Fruit fly (Drosophila melanogaster): ENCODE measurements around the gene GCC88.

GCC88 gene

DNA sequence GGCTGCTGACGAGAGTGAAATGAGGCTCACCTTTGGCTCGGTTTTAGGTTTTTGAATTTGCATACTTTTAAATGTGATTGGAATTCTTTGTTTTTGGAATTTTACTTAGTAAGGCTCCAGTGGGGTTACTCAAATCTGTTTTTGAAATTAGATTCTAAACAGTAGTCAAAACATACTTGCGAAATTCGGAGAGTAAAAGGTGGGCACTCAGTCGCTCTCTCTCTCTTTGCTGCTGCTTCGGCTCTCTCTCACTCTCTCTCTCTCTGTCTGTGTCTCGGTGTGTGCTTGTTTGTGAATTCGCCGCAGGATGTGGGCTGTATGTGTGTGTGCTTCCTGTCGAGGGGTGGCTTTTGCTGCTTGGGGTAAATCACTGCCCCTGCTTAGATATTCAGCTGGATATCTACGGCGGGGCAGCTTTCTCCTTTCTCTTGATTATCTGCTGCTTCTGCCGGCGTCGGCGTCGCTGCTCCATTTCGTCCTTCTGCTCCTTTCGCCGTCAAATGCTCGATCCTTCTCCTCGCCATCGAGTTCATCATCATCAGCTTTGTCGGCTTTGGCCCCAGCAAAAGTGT is 24.1 kb upstream of the GCC88 start:
- peak; percentile 24 for TF ChIP-seq Dif (GFP tag; optimal IDR thresholded peaks at IDR 0.05; ENCODE audit: partially characterized antibody)
- no peak for TF ChIP-seq sage (GFP tag; optimal IDR thresholded peaks at IDR 0.05)

DNA sequence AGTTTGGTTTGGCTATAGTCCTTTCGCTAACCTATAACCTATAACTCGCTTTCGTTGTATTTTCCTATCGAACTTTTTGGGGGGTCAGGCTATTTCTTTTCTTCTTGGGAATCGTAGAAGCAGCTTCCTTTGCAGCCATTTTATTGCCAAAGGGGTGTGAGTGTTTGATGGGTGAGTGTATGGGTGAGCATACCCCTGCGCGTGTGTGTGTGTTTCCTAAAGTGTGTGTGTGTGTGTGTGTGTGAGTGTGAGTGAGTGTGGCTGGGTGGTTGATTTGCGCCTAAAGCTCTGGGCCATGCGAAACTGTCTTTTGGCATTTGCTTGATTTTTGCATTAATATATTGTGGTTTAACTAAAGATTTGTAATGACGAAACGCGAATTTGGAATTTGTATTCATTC is 23.4 kb upstream of the GCC88 start:
- TF ChIP-seq Abd-B (GFP tag; optimal IDR thresholded peaks at IDR 0.05) (no peak), Dfd (GFP tag; optimal IDR thresholded peaks at IDR 0.05) (peak; percentile 66)

DNA sequence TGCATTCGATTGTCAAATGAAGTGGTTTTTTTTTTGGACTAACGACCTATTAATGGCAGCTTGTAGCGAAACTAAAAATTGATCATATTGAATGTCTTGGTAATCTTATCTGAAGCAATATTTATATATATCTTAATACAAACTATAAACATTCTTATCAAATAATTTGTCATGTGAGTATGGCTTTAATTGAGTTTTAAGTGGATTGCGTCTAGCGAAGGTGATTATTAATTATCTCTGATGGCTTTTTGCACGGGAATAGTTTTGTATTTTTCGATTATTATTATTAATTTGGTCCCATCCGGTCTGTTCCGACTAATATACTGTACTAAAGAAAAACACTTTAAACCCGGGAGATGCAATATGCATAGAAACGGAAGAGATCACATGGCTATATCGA is 16.5 kb upstream of the GCC88 start:
- TF ChIP-seq CrebA (GFP tag; optimal IDR thresholded peaks at IDR 0.05; ENCODE audit: borderline replicate concordance) (no peak), woc (GFP tag; optimal IDR thresholded peaks at IDR 0.05) (no peak), Jra (GFP tag; optimal IDR thresholded peaks at IDR 0.05) (no peak), CG32264 (GFP tag; optimal IDR thresholded peaks at IDR 0.05) (no peak), psq (GFP tag; optimal IDR thresholded peaks at IDR 0.05) (no peak), Dif (GFP tag; optimal IDR thresholded peaks at IDR 0.05; ENCODE audit: partially characterized antibody) (no peak), Hr78 (GFP tag; optimal IDR thresholded peaks at IDR 0.05) (no peak)

DNA sequence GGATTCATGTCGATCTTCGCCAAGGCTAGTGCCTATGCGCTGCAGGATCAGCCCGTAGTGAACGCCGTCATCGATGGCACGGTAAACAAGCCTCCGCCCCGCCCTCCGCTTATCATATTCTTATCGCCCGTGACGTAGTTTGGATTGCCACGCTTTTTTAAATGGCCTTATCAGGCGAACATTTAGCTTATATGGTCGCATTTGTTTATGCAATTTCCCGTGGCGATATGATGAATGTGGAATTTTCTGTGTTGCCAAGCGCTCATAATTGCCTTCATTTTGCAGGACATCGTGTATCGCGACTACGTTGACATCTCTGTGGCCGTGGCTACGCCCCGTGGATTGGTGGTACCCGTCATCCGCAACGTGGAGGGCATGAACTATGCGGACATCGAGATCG is 15.4 kb upstream of the GCC88 start:
- TF ChIP-seq br (GFP tag; optimal IDR thresholded peaks at IDR 0.05) = no peak
- TF ChIP-seq HLH106 (tag; optimal IDR thresholded peaks at IDR 0.05) = no peak
- TF ChIP-seq dl (GFP tag; optimal IDR thresholded peaks at IDR 0.05; ENCODE audit: insufficient read depth in 1 of 2, partially characterized antibody in 2 of 2) = no peak
- no peak for TF ChIP-seq jim (GFP tag; optimal IDR thresholded peaks at IDR 0.05)
- TF ChIP-seq foxo (GFP tag; optimal IDR thresholded peaks at IDR 0.05) = no peak
- TF ChIP-seq sv (GFP tag; optimal IDR thresholded peaks at IDR 0.05) = no peak
- no peak for TF ChIP-seq h (GFP tag; optimal IDR thresholded peaks at IDR 0.05)
- no peak for TF ChIP-seq rgr (GFP tag; optimal IDR thresholded peaks at IDR 0.05)
- TF ChIP-seq GATAd (GFP tag; optimal IDR thresholded peaks at IDR 0.05) = no peak
- TF ChIP-seq brk (GFP tag; optimal IDR thresholded peaks at IDR 0.05) = no peak
- no peak for TF ChIP-seq tai (GFP tag; optimal IDR thresholded peaks at IDR 0.05)
- TF ChIP-seq lola (GFP tag; optimal IDR thresholded peaks at IDR 0.05) = no peak
- no peak for TF ChIP-seq N (GFP tag; optimal IDR thresholded peaks at IDR 0.05)
- TF ChIP-seq CrebA (GFP tag; optimal IDR thresholded peaks at IDR 0.05; ENCODE audit: borderline replicate concordance) = no peak
- TF ChIP-seq Myc (optimal IDR thresholded peaks at IDR 0.05) = no peak
- TF ChIP-seq Hr78 (GFP tag; optimal IDR thresholded peaks at IDR 0.05) = no peak
- no peak for TF ChIP-seq OdsH (GFP tag; optimal IDR thresholded peaks at IDR 0.05)
- no peak for TF ChIP-seq Rel (GFP tag; optimal IDR thresholded peaks at IDR 0.05)
- no peak for TF ChIP-seq Rel (tag; optimal IDR thresholded peaks at IDR 0.05)
- no peak for TF ChIP-seq dsf (GFP tag; optimal IDR thresholded peaks at IDR 0.05; ENCODE audit: borderline replicate concordance)
- no peak for TF ChIP-seq dmrt93B (GFP tag; optimal IDR thresholded peaks at IDR 0.05)

DNA sequence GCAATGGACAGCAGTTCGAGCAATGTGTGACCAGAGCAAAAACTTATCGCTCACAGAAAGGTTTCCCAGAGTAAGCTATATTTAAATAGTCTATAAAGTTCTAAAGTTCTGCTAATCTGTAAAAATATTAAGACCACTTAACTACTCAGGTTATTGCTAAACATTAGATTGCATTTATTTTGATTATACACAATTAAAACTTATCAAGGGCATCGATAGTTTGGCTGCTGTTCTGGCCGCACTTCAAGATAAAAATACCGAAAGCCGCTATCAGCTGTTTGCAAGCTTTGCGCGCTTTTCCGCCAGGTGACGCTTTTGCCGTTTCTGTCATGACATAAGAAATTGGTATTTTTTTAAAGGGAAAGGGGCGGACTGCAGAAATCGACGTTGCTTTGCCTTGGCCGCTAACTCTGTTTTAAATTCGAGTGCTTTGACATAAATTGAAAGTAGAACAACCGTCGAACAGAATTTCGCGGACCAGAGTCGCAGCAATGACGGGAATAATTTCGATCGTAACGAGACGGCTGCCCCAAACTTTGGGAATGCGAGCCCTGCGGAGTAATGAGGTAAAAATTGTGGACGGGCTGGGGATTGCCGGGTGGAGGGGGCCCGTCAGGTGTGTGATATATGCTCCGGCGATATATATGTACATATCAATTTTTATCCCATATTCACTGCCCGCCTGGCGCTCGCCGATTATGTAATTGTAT is 13.7 kb upstream of the GCC88 start, which contains the start of the genes CG17734 and CG5214:
TSS of gene CG17734 (minus strand) at position 49 of the 710 bp plus-strand sequence.
TSS of gene CG5214 (plus strand) at position 352 of the 710 bp plus-strand sequence.
- no peak for TF ChIP-seq ey (GFP tag; optimal IDR thresholded peaks at IDR 0.05)
- TF ChIP-seq dl (GFP tag; optimal IDR thresholded peaks at IDR 0.05; ENCODE audit: insufficient read depth in 1 of 2, partially characterized antibody in 2 of 2) = no peak
- no peak for TF ChIP-seq OdsH (GFP tag; optimal IDR thresholded peaks at IDR 0.05)
- TF ChIP-seq Sp1 (GFP tag; optimal IDR thresholded peaks at IDR 0.05) = peak; percentile 32
- peak; percentile 65 for TF ChIP-seq Hr83 (GFP tag; optimal IDR thresholded peaks at IDR 0.05; ENCODE audit: poor library complexity, severe bottlenecking)
- TF ChIP-seq brk (GFP tag; optimal IDR thresholded peaks at IDR 0.05) = no peak
- no peak for TF ChIP-seq Vsx2 (GFP tag; optimal IDR thresholded peaks at IDR 0.05; ENCODE audit: partially characterized antibody)
- peak; percentile 49 for TF ChIP-seq fru (GFP tag; optimal IDR thresholded peaks at IDR 0.05)
- TF ChIP-seq dsf (GFP tag; optimal IDR thresholded peaks at IDR 0.05; ENCODE audit: borderline replicate concordance) = peak; percentile 24
- TF ChIP-seq Jra (GFP tag; optimal IDR thresholded peaks at IDR 0.05) = peak; percentile 40
- no peak for TF ChIP-seq Hnf4 (GFP tag; optimal IDR thresholded peaks at IDR 0.05)
- peak; percentile 37 for TF ChIP-seq rgr (GFP tag; optimal IDR thresholded peaks at IDR 0.05)
- peak; percentile 73 for TF ChIP-seq Myc (optimal IDR thresholded peaks at IDR 0.05)
- TF ChIP-seq sv (GFP tag; optimal IDR thresholded peaks at IDR 0.05) = peak; percentile 26
- no peak for TF ChIP-seq br (GFP tag; optimal IDR thresholded peaks at IDR 0.05)
- TF ChIP-seq HLH106 (tag; optimal IDR thresholded peaks at IDR 0.05) = no peak
- no peak for TF ChIP-seq Dfd (GFP tag; optimal IDR thresholded peaks at IDR 0.05)
- no peak for TF ChIP-seq CrebA (GFP tag; optimal IDR thresholded peaks at IDR 0.05; ENCODE audit: borderline replicate concordance)
- peak; percentile 46 for TF ChIP-seq h (GFP tag; optimal IDR thresholded peaks at IDR 0.05)
- TF ChIP-seq CG32264 (GFP tag; optimal IDR thresholded peaks at IDR 0.05) = peak; percentile 28
- TF ChIP-seq Hr78 (GFP tag; optimal IDR thresholded peaks at IDR 0.05) = no peak

All from whole organism, wandering third instar larva.